Worm (Caenorhabditis elegans): Measurements from ENCODE around the gene ippk-1.

Gene ippk-1

ce11 chrII:12063076-12063475, 20.4 kb downstream of the ippk-1 start:
- TF ChIP-seq unc-62 (GFP tag; optimal IDR thresholded peaks at IDR 0.05) (no peak), fos-1 (tag; optimal IDR thresholded peaks at IDR 0.05) (peak; percentile 99), gmeb-1 (tag; optimal IDR thresholded peaks at IDR 0.05) (peak; percentile 30), sma-9 (GFP tag; optimal IDR thresholded peaks at IDR 0.05) (peak; percentile 13), sma-9 (tag; optimal IDR thresholded peaks at IDR 0.05) (no peak)

ce11 chrII:12064680-12065135, 22.0 kb downstream of the ippk-1 start, which contains the start of gene arrd-8:
Gene arrd-8 (plus strand): TSS chrII:12065085.
- no peak for TF ChIP-seq skn-1 (tag; optimal IDR thresholded peaks at IDR 0.05)
- TF ChIP-seq gmeb-1 (tag; optimal IDR thresholded peaks at IDR 0.05), result peak; percentile 4
- no peak for TF ChIP-seq ceh-82 (tag; optimal IDR thresholded peaks at IDR 0.05)
- no peak for TF ChIP-seq Y55F3AM.14 (GFP tag; optimal IDR thresholded peaks at IDR 0.05)
- peak; percentile 57 for TF ChIP-seq sma-9 (GFP tag; optimal IDR thresholded peaks at IDR 0.05)
- TF ChIP-seq sma-9 (tag; optimal IDR thresholded peaks at IDR 0.05), result no peak
- TF ChIP-seq lin-11 (tag; optimal IDR thresholded peaks at IDR 0.05), result no peak
- peak; percentile 85 for TF ChIP-seq fos-1 (tag; optimal IDR thresholded peaks at IDR 0.05)
- no peak for TF ChIP-seq ceh-16 (tag; optimal IDR thresholded peaks at IDR 0.05)
- no peak for TF ChIP-seq R02D3.7 (tag; optimal IDR thresholded peaks at IDR 0.05)

- TF ChIP-seq C34F6.9 (tag; optimal IDR thresholded peaks at IDR 0.05) (peak; percentile 34), sma-9 (GFP tag; optimal IDR thresholded peaks at IDR 0.05) (no peak), sma-9 (tag; optimal IDR thresholded peaks at IDR 0.05) (no peak), unc-55 (GFP tag; optimal IDR thresholded peaks at IDR 0.05) (peak; percentile 8)
Observed at ce11 chrII:12067451-12068076, 24.9 kb downstream of the ippk-1 start, which contains the start of gene Y17G7B.22. Gene Y17G7B.22 (plus strand): TSS chrII:12068026.

ce11 chrII:12071243-12071642, 28.5 kb downstream of the ippk-1 start:
- TF ChIP-seq ama-1 (optimal IDR thresholded peaks at IDR 0.05), result no peak
- TF ChIP-seq gmeb-1 (tag; optimal IDR thresholded peaks at IDR 0.05), result no peak
- TF ChIP-seq peb-1 (tag; optimal IDR thresholded peaks at IDR 0.05), result no peak
- TF ChIP-seq unc-62 (GFP tag; optimal IDR thresholded peaks at IDR 0.05), result no peak
- TF ChIP-seq mdl-1 (tag; optimal IDR thresholded peaks at IDR 0.05), result no peak
- no peak for TF ChIP-seq lin-11 (tag; optimal IDR thresholded peaks at IDR 0.05)

- TF ChIP-seq mdl-1 (tag; optimal IDR thresholded peaks at IDR 0.05) (no peak), dmd-4 (tag; optimal IDR thresholded peaks at IDR 0.05) (no peak), unc-55 (GFP tag; optimal IDR thresholded peaks at IDR 0.05) (no peak)
Observed at ce11 chrII:12076355-12076754, 33.6 kb downstream of the ippk-1 start.

ce11 chrII:12077281-12077680, 34.6 kb downstream of the ippk-1 start:
- TF ChIP-seq egl-27 (tag; optimal IDR thresholded peaks at IDR 0.05) (no peak), ceh-16 (tag; optimal IDR thresholded peaks at IDR 0.05) (no peak), unc-62 (GFP tag; optimal IDR thresholded peaks at IDR 0.05) (no peak)

ce11 chrII:12080015-12080414, 37.3 kb downstream of the ippk-1 start:
- TF ChIP-seq nhr-6 (tag; optimal IDR thresholded peaks at IDR 0.05), result no peak
- TF ChIP-seq alr-1 (tag; optimal IDR thresholded peaks at IDR 0.05), result no peak
- peak; percentile 85 for TF ChIP-seq fos-1 (tag; optimal IDR thresholded peaks at IDR 0.05)
- no peak for TF ChIP-seq Y55F3AM.14 (GFP tag; optimal IDR thresholded peaks at IDR 0.05)
- no peak for TF ChIP-seq nhr-12 (tag; optimal IDR thresholded peaks at IDR 0.05)
- no peak for TF ChIP-seq lsy-2 (tag; optimal IDR thresholded peaks at IDR 0.05)

- TF ChIP-seq sma-3 (GFP tag; optimal IDR thresholded peaks at IDR 0.05), result no peak
- no peak for TF ChIP-seq nhr-6 (tag; optimal IDR thresholded peaks at IDR 0.05)
- TF ChIP-seq fos-1 (tag; optimal IDR thresholded peaks at IDR 0.05), result peak; percentile 65
Observed at ce11 chrII:12081454-12081853, 38.7 kb downstream of the ippk-1 start.

ce11 chrII:12088833-12089232, 46.1 kb downstream of the ippk-1 start, which contains the start of gene cnt-1:
Gene cnt-1 (minus strand): TSS chrII:12088868.
- TF ChIP-seq ZK546.5 (tag; optimal IDR thresholded peaks at IDR 0.05), result no peak
- no peak for TF ChIP-seq mbf-1 (tag; optimal IDR thresholded peaks at IDR 0.05)
- no peak for TF ChIP-seq nhr-21 (tag; optimal IDR thresholded peaks at IDR 0.05)
- no peak for TF ChIP-seq zag-1 (tag; optimal IDR thresholded peaks at IDR 0.05)
- no peak for TF ChIP-seq nhr-237 (tag; optimal IDR thresholded peaks at IDR 0.05)
- TF ChIP-seq lsy-2 (tag; optimal IDR thresholded peaks at IDR 0.05), result no peak
- no peak for TF ChIP-seq R02D3.7 (tag; optimal IDR thresholded peaks at IDR 0.05)
- no peak for TF ChIP-seq unc-55 (GFP tag; optimal IDR thresholded peaks at IDR 0.05)
- no peak for TF ChIP-seq skn-1 (tag; optimal IDR thresholded peaks at IDR 0.05)
- no peak for TF ChIP-seq sma-3 (GFP tag; optimal IDR thresholded peaks at IDR 0.05)
- no peak for TF ChIP-seq unc-62 (GFP tag; optimal IDR thresholded peaks at IDR 0.05)
- no peak for TF ChIP-seq sma-9 (GFP tag; optimal IDR thresholded peaks at IDR 0.05)
- no peak for TF ChIP-seq sma-9 (tag; optimal IDR thresholded peaks at IDR 0.05)
- no peak for TF ChIP-seq gmeb-1 (tag; optimal IDR thresholded peaks at IDR 0.05)
- no peak for TF ChIP-seq F13H6.1 (tag; optimal IDR thresholded peaks at IDR 0.05)
- no peak for TF ChIP-seq nhr-6 (tag; optimal IDR thresholded peaks at IDR 0.05)

Measured in whole organism, L2 larva.